Fruit fly (Drosophila melanogaster): ENCODE results near the gene mew.

mew gene

dm6 chrX:13275139-13275538 lies 16.8 kb upstream of the mew start (continued):
- TF ChIP-seq mirr (GFP tag; optimal IDR thresholded peaks at IDR 0.05): no peak
- TF ChIP-seq CG6813 (GFP tag; optimal IDR thresholded peaks at IDR 0.05): no peak
- peak; percentile 52 for TF ChIP-seq CG32532 (GFP tag; IDR thresholded peaks at IDR 0.05)
- TF ChIP-seq ase (GFP tag; IDR thresholded peaks at IDR 0.05): no peak
- TF ChIP-seq Optix (GFP tag; IDR thresholded peaks at IDR 0.05): no peak
- no peak for TF ChIP-seq CG34376 (GFP tag; optimal IDR thresholded peaks at IDR 0.05)
- TF ChIP-seq usp (GFP tag; optimal IDR thresholded peaks at IDR 0.05): no peak
- TF ChIP-seq vfl (GFP tag; optimal IDR thresholded peaks at IDR 0.05): no peak
- peak; percentile 55 for TF ChIP-seq ind (GFP tag; optimal IDR thresholded peaks at IDR 0.05)
- 0 out of 3 replicates have a peak, but pooled peaks have one; percentile 44 for TF ChIP-seq CG11695 (GFP tag; IDR thresholded peaks at IDR 0.05)
- TF ChIP-seq CG9797 (GFP tag; optimal IDR thresholded peaks at IDR 0.05): no peak
- no peak for TF ChIP-seq CG10274 (GFP tag; optimal IDR thresholded peaks at IDR 0.05)
- no peak for TF ChIP-seq HmgD (GFP tag; optimal IDR thresholded peaks at IDR 0.05)
- no peak for TF ChIP-seq Doc2 (GFP tag; IDR thresholded peaks at IDR 0.05)
- peak; percentile 27 for TF ChIP-seq Usf (GFP tag; optimal IDR thresholded peaks at IDR 0.05)
- TF ChIP-seq CG33557 (GFP tag; optimal IDR thresholded peaks at IDR 0.05): peak; percentile 4
- no peak for TF ChIP-seq tup (GFP tag; optimal IDR thresholded peaks at IDR 0.05)
- TF ChIP-seq gsb-n (tag; optimal IDR thresholded peaks at IDR 0.05): peak; percentile 29
- peak; percentile 46 for TF ChIP-seq sisA (GFP tag; IDR thresholded peaks at IDR 0.05)
- TF ChIP-seq tio (GFP tag; optimal IDR thresholded peaks at IDR 0.05): peak; percentile 38
- TF ChIP-seq CG12236 (GFP tag; optimal IDR thresholded peaks at IDR 0.05): no peak
- no peak for TF ChIP-seq CG8281 (tag; optimal IDR thresholded peaks at IDR 0.05)
- TF ChIP-seq CG8478 (optimal IDR thresholded peaks at IDR 0.05): no peak
- peak; percentile 18 for TF ChIP-seq CG2875 (GFP tag; optimal IDR thresholded peaks at IDR 0.05)
- TF ChIP-seq ssp (GFP tag; IDR thresholded peaks at IDR 0.05): no peak
- TF ChIP-seq lab (GFP tag; optimal IDR thresholded peaks at IDR 0.05): peak; percentile 47
- peak; percentile 52; the same call in 1 of the 2 replicates for TF ChIP-seq CG31441 (GFP tag; IDR thresholded peaks at IDR 0.05)
- no peak for TF ChIP-seq HLH4C (GFP tag; IDR thresholded peaks at IDR 0.05; ENCODE audit: partially characterized antibody)
- no peak for TF ChIP-seq HLH54F (GFP tag; optimal IDR thresholded peaks at IDR 0.05)
- TF ChIP-seq cas (GFP tag; IDR thresholded peaks at IDR 0.05): no peak
- TF ChIP-seq BEAF-32 (GFP tag; optimal IDR thresholded peaks at IDR 0.05): no peak
- 0 out of 2 replicates have a peak, but pooled peaks have one; percentile 50 for TF ChIP-seq stc (GFP tag; IDR thresholded peaks at IDR 0.05)
- no peak for TF ChIP-seq MTF-1 (GFP tag; optimal IDR thresholded peaks at IDR 0.05; ENCODE audit: borderline replicate concordance)
- TF ChIP-seq Lim3 (GFP tag; IDR thresholded peaks at IDR 0.05): no peak
- TF ChIP-seq CG4424 (GFP tag; optimal IDR thresholded peaks at IDR 0.05): peak; percentile 49
- TF ChIP-seq CG8944 (GFP tag; optimal IDR thresholded peaks at IDR 0.05): no peak
- TF ChIP-seq Taf1 (GFP tag; IDR thresholded peaks at IDR 0.05): peak; percentile 25; the same call in 1 of the 2 replicates
- TF ChIP-seq chn (GFP tag; optimal IDR thresholded peaks at IDR 0.05): no peak
- TF ChIP-seq Gug (GFP tag; IDR thresholded peaks at IDR 0.05): 0 out of 4 replicates have a peak, but pooled peaks have one; percentile 20
- TF ChIP-seq CG11247 (GFP tag; IDR thresholded peaks at IDR 0.05): no peak
- TF ChIP-seq CG32772 (GFP tag; IDR thresholded peaks at IDR 0.05): peak; percentile 38; the same call in 1 of the 2 replicates
- peak; percentile 41; the same call in 1 of the 3 replicates for TF ChIP-seq Mrtf (GFP tag; IDR thresholded peaks at IDR 0.05)
- TF ChIP-seq slou (GFP tag; optimal IDR thresholded peaks at IDR 0.05): no peak
- peak; percentile 43 for TF ChIP-seq CG6689 (GFP tag; IDR thresholded peaks at IDR 0.05)
- no peak for TF ChIP-seq eve (GFP tag; optimal IDR thresholded peaks at IDR 0.05)
- no peak for TF ChIP-seq emc (GFP tag; optimal IDR thresholded peaks at IDR 0.05)
- no peak for TF ChIP-seq CG9876 (GFP tag; optimal IDR thresholded peaks at IDR 0.05)
- peak; percentile 75 for TF ChIP-seq dmrt99B (tag; optimal IDR thresholded peaks at IDR 0.05)
- TF ChIP-seq CG17568 (GFP tag; optimal IDR thresholded peaks at IDR 0.05): no peak
- no peak for TF ChIP-seq h (optimal IDR thresholded peaks at IDR 0.05)
- TF ChIP-seq CG14667 (GFP tag; IDR thresholded peaks at IDR 0.05): no peak
- TF ChIP-seq CG2678 (tag; optimal IDR thresholded peaks at IDR 0.05): peak; percentile 71
- no peak for TF ChIP-seq Atf3 (GFP tag; optimal IDR thresholded peaks at IDR 0.05)
